Worm (Caenorhabditis elegans) whole organism, L4 larva: Measurements from ENCODE around the gene bath-36.

Experiments
- F10B5.3 ChIP-seq: sonication (generic microtip); optimal IDR thresholded peaks from 2 replicates; lab custom pipeline; 2016; ENCODE audit warnings: mild to moderate bottlenecking, missing genetic modification characterization, missing compliant biosample characterization
- F44E2.7 ChIP-seq: fragments of 200-800 bp; sonication (Bioruptor generic); IDR thresholded peaks from 2 replicates; pipeline ENCODE4 v2.1.2; 2022; ENCODE audit warnings: missing genetic modification characterization, missing compliant biosample characterization
- Y105C5A.15 ChIP-seq: fragments of 200-800 bp; sonication (Bioruptor generic); IDR thresholded peaks from 2 replicates; pipeline ENCODE4 v1.3.6; 2022; ENCODE audit warnings: missing genetic modification characterization, missing compliant biosample characterization
- Y48G9A.11 ChIP-seq: fragments of 200-800 bp; sonication (Bioruptor generic); IDR thresholded peaks from 2 replicates; pipeline ENCODE4 v1.3.6; 2022; ENCODE audit warnings: missing genetic modification reagents, missing genetic modification characterization, missing compliant biosample characterization
- Y5F2A.4 ChIP-seq: fragments of 200-800 bp; sonication (Bioruptor generic); optimal IDR thresholded peaks from 2 replicates; lab custom pipeline; 2018; ENCODE audit warnings: mild to moderate bottlenecking, missing genetic modification characterization, missing compliant biosample characterization
- ceh-62 ChIP-seq: sonication (generic microtip); optimal IDR thresholded peaks from 2 replicates; lab custom pipeline; 2017; ENCODE audit warnings: missing biosample characterization, missing genetic modification characterization
- ceh-82 ChIP-seq: sonication (generic microtip); optimal IDR thresholded peaks from 2 replicates; lab custom pipeline; 2017; ENCODE audit warnings: missing biosample characterization, missing genetic modification characterization
- ctbp-1 ChIP-seq: fragments of 200-800 bp; sonication (Bioruptor generic); IDR thresholded peaks from 2 replicates; pipeline ENCODE4 v1.3.6; 2022; ENCODE audit warnings: missing genetic modification reagents, missing genetic modification characterization, missing compliant biosample characterization
- dmd-6 ChIP-seq: fragments of 200-800 bp; sonication (Bioruptor generic); IDR thresholded peaks from 2 replicates; pipeline ENCODE4 v1.3.6; 2022; ENCODE audit warnings: missing genetic modification reagents, missing genetic modification characterization, missing compliant biosample characterization
- dve-1 ChIP-seq: sonication (generic microtip); optimal IDR thresholded peaks from 2 replicates; lab custom pipeline; 2017; ENCODE audit warnings: antibody characterized with exemption, mild to moderate bottlenecking, missing genetic modification characterization, missing compliant biosample characterization; ENCODE audit not compliant: insufficient read depth
- hif-1 ChIP-seq, 2 experiments: sonication (generic microtip); optimal IDR thresholded peaks; 2 replicates each; lab custom pipeline; 2016 to 2017; ENCODE audit warnings: missing compliant biosample characterization in 2 of 2, missing genetic modification characterization in 2 of 2, missing genetic modification reagents in 2 of 2, missing genotype in 2 of 2, mild to moderate bottlenecking in 1 of 2
- hlh-30 ChIP-seq: sonication (generic microtip); optimal IDR thresholded peaks from 2 replicates; lab custom pipeline; 2017; ENCODE audit warnings: antibody characterized with exemption, mild to moderate bottlenecking, missing genetic modification characterization, missing compliant biosample characterization; ENCODE audit not compliant: insufficient read depth
- jun-1 ChIP-seq: fragments of 150-350 bp; optimal IDR thresholded peaks from 2 replicates; lab custom pipeline; 2014; ENCODE audit warnings: missing biosample characterization, missing genetic modification reagents, missing genetic modification characterization
- lin-1 ChIP-seq: fragments of 200-800 bp; sonication (Bioruptor generic); IDR thresholded peaks from 2 replicates; pipeline ENCODE4 v1.3.6; 2022; ENCODE audit warnings: missing genetic modification reagents, missing genetic modification characterization, missing compliant biosample characterization
- lin-15B ChIP-seq: fragments of 150-350 bp; sonication (generic microtip); optimal IDR thresholded peaks from 3 replicates; lab custom pipeline; 2014; ENCODE audit warnings: missing biosample characterization, missing genetic modification characterization
- lsy-2 ChIP-seq, 2 experiments: fragments of 150-350 bp in 1 of 2; sonication (generic microtip) in 1 of 2; optimal IDR thresholded peaks; 2 replicates each; lab custom pipeline; 2014 to 2017; ENCODE audit warnings: missing biosample characterization in 2 of 2, missing genetic modification characterization in 2 of 2
- madf-5 ChIP-seq, 2 experiments: fragments of 200-800 bp; sonication (Bioruptor generic); IDR thresholded peaks; 2 replicates each; pipeline ENCODE4 v1.3.6; 2022; ENCODE audit warnings: missing compliant biosample characterization in 2 of 2, missing genetic modification characterization in 2 of 2
- madf-9 ChIP-seq: fragments of 200-800 bp; sonication (Bioruptor generic); conservative IDR thresholded peaks from 2 replicates; pipeline ENCODE4 v1.3.6; 2022; ENCODE audit warnings: missing genetic modification reagents, missing genetic modification characterization, missing compliant biosample characterization
- mdl-1 ChIP-seq, 2 experiments: fragments of 150-350 bp in 1 of 2; sonication (generic microtip) in 1 of 2; optimal IDR thresholded peaks; 2 replicates each; lab custom pipeline; 2014 to 2017; ENCODE audit warnings: missing biosample characterization in 2 of 2, missing genetic modification characterization in 2 of 2
- mxl-3 ChIP-seq: fragments of 200-800 bp; sonication (Bioruptor generic); optimal IDR thresholded peaks from 2 replicates; lab custom pipeline; 2018; ENCODE audit warnings: mild to moderate bottlenecking, missing genetic modification characterization, missing compliant biosample characterization
- nhr-28 ChIP-seq: fragments of 150-350 bp; optimal IDR thresholded peaks from 2 replicates; lab custom pipeline; 2014; ENCODE audit warnings: missing biosample characterization, missing genetic modification characterization
- nhr-41 ChIP-seq: fragments of 200-800 bp; sonication (Bioruptor generic); IDR thresholded peaks from 2 replicates; pipeline ENCODE4 v1.3.6; 2022; ENCODE audit warnings: missing genetic modification reagents, missing genetic modification characterization, missing compliant biosample characterization
- nhr-48 ChIP-seq: sonication (generic microtip); optimal IDR thresholded peaks from 2 replicates; lab custom pipeline; 2016; ENCODE audit warnings: mild to moderate bottlenecking, missing genetic modification characterization, missing compliant biosample characterization
- nhr-76 ChIP-seq: fragments of 150-350 bp; optimal IDR thresholded peaks from 2 replicates; lab custom pipeline; 2014; ENCODE audit warnings: missing biosample characterization, missing genetic modification characterization
- nhr-77 ChIP-seq: fragments of 150-350 bp; optimal IDR thresholded peaks from 2 replicates; lab custom pipeline; 2014; ENCODE audit warnings: missing biosample characterization, missing genetic modification characterization
- pha-4 ChIP-seq, 2 experiments: fragments of 150-350 bp in 1 of 2; fragments of 200-800 bp in 1 of 2; sonication (Bioruptor generic) in 1 of 2; IDR thresholded peaks in 1 of 2; optimal IDR thresholded peaks in 1 of 2; 2 replicates each; pipeline versions ENCODE4 v1.3.6 to Lab custom; 2014 to 2022; ENCODE audit warnings: missing genetic modification characterization in 2 of 2, missing genetic modification reagents in 2 of 2, missing biosample characterization in 1 of 2, missing compliant biosample characterization in 1 of 2
- pqm-1 ChIP-seq: sonication (generic microtip); optimal IDR thresholded peaks from 2 replicates; lab custom pipeline; 2017; ENCODE audit warnings: missing biosample characterization, missing genetic modification characterization
- spr-3 ChIP-seq: fragments of 200-800 bp; sonication (Bioruptor generic); optimal IDR thresholded peaks from 2 replicates; lab custom pipeline; 2018; ENCODE audit warnings: mild to moderate bottlenecking, missing genetic modification characterization, missing compliant biosample characterization
- tra-1 ChIP-seq: fragments of 200-800 bp; sonication (Bioruptor generic); IDR thresholded peaks from 2 replicates; pipeline ENCODE4 v1.3.6; 2022; ENCODE audit warnings: missing genetic modification reagents, missing genetic modification characterization, missing compliant biosample characterization
- zip-11 ChIP-seq: fragments of 200-800 bp; sonication (Bioruptor generic); IDR thresholded peaks from 2 replicates; pipeline ENCODE4 v1.3.6; 2022; ENCODE audit warnings: missing genetic modification characterization, missing compliant biosample characterization

The bath-36 gene

DNA sequence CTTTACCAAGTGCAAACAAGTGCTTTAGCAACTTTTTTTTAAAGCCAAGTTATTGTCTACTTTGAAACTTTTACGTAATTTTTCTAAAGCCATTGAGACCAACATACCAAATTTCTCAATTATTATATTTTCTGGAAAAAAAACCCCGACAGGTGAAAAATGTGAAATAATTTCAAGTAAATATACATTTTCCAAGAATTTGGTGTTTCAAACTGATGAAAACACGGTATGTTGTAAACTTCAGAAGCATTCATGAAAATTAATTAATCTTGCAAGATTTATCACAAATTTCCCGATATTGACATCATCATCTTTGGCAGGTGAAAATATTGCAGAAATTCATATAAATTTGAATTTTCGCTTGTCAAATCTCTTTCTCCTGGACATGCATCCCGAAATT, 25.0 kb upstream of the bath-36 start, which contains the start of gene srz-11:
srz-11 (plus strand) TSS at position 386 of the 400 bp plus-strand sequence.
- no peak for TF ChIP-seq pha-4 (GFP tag; IDR thresholded peaks at IDR 0.05; lab: Robert Waterston, UW)
- no peak for TF ChIP-seq pha-4 (tag; optimal IDR thresholded peaks at IDR 0.05; lab: Kevin White, UChicago)
- TF ChIP-seq mxl-3 (GFP tag; lab: Kevin White, UChicago), result no peak
- TF ChIP-seq ceh-62 (tag; lab: Kevin White, UChicago), result no peak
- TF ChIP-seq Y48G9A.11 (GFP tag; lab: Robert Waterston, UW), result no peak
- TF ChIP-seq Y5F2A.4 (GFP tag; lab: Kevin White, UChicago), result no peak
- no peak for TF ChIP-seq nhr-41 (GFP tag; lab: Robert Waterston, UW)
- TF ChIP-seq lin-1, result no peak
- no peak for TF ChIP-seq tra-1
- TF ChIP-seq lin-15B (tag; lab: Kevin White, UChicago), result no peak
- no peak for TF ChIP-seq nhr-76 (tag; lab: Kevin White, UChicago)
- no peak for TF ChIP-seq F44E2.7 (GFP tag; lab: Robert Waterston, UW)
- TF ChIP-seq pqm-1 (tag; lab: Kevin White, UChicago), result no peak
- no peak for TF ChIP-seq dve-1 (tag; lab: Kevin White, UChicago)

DNA sequence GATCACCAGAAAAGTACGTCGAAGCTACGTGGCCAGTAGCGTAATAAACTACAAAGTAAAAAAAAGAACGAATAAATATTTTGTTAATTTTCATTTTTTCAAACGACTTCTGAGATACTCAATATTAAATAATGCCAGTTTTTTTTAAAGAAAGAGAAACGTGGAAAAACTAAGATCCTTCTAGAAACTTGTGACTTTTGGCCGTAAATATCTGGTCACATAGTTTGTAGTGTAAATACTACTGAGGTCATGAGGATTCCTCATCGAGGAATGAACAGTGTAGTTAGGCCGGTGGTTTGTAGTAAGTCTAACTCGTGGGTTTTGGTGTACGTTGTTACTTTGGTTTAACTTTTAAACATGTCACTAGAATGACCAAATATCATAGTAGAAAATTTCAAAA, 19.7 kb upstream of the bath-36 start:
- peak; percentile 43 for TF ChIP-seq hlh-30 (tag; lab: Kevin White, UChicago)
- peak; percentile 74 for TF ChIP-seq nhr-28 (tag; lab: Kevin White, UChicago)

DNA sequence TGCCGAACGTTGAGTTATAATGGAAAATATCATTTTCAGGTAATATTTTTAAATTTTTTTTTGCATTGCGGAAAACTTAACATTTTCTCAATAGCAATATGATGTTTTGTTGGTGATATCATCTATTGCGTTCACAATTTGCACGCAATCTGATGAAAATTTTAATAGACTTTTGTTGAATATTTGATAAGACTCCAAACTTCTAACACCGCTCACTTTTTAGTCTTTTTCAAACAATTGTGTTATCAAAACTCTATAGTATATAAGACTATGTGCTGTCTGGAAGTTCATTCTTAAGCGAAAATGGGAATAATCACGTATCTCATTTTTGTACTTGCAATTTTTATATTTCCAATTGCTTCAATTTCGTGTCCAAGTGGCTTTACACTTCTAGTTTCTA, 12.2 kb upstream of the bath-36 start, which contains the start of gene clec-47:
clec-47 (plus strand) TSS at position 301 of the 400 bp plus-strand sequence.
- TF ChIP-seq hif-1 (tag; optimal IDR thresholded peaks at IDR 0.05; lab: Kevin White, UChicago), result peak in 1 of 2 experiments; percentile 31
- TF ChIP-seq nhr-28 (tag; lab: Kevin White, UChicago), result peak; percentile 19
- no peak for TF ChIP-seq Y105C5A.15
- TF ChIP-seq ctbp-1 (GFP tag; lab: Robert Waterston, UW), result no peak

ce11 chrV:15179757-15180156, 7.9 kb upstream of the bath-36 start, which contains the start of gene T09F5.10:
T09F5.10 (plus strand) TSS chrV:15180057.
- TF ChIP-seq pha-4 (GFP tag; IDR thresholded peaks at IDR 0.05; lab: Robert Waterston, UW), result no peak
- no peak for TF ChIP-seq pha-4 (tag; optimal IDR thresholded peaks at IDR 0.05; lab: Kevin White, UChicago)
- no peak for TF ChIP-seq nhr-77 (tag; lab: Kevin White, UChicago)
- TF ChIP-seq ceh-82 (tag; lab: Kevin White, UChicago), result no peak
- TF ChIP-seq jun-1 (tag; lab: Kevin White, UChicago), result no peak
- TF ChIP-seq madf-5 (GFP tag; IDR thresholded peaks at IDR 0.05; lab: Robert Waterston, UW), result no peak
- TF ChIP-seq nhr-28 (tag; lab: Kevin White, UChicago), result no peak
- TF ChIP-seq spr-3 (GFP tag; lab: Kevin White, UChicago), result no peak
- TF ChIP-seq madf-9, result no peak
- TF ChIP-seq dmd-6 (GFP tag; lab: Robert Waterston, UW), result no peak
- TF ChIP-seq nhr-76 (tag; lab: Kevin White, UChicago), result no peak
- TF ChIP-seq, all 104 proteins: peak for 0

- TF ChIP-seq zip-11 (GFP tag; lab: Robert Waterston, UW) (no peak), mdl-1 (tag; optimal IDR thresholded peaks at IDR 0.05; lab: Kevin White, UChicago) (no peak), lsy-2 (tag; optimal IDR thresholded peaks at IDR 0.05; lab: Kevin White, UChicago) (no peak), ceh-62 (tag; lab: Kevin White, UChicago) (no peak), nhr-48 (tag; lab: Kevin White, UChicago) (no peak), F10B5.3 (tag; lab: Kevin White, UChicago) (no peak)
- TF ChIP-seq, all 104 proteins: peak for 0
Observed at ce11 chrV:15181899-15182298, 5.8 kb upstream of the bath-36 start.
